Worm (Caenorhabditis elegans) whole organism, L4 larva: ENCODE results near the gene R07E3.6.

Experiments
- D1046.2 ChIP-seq: fragments of 200-800 bp; sonication (Bioruptor generic); IDR thresholded peaks from 2 replicates; pipeline ENCODE4 v1.3.6; 2022; ENCODE audit warnings: missing genetic modification characterization, missing compliant biosample characterization
- F26F4.8 ChIP-seq: fragments of 200-800 bp; sonication (Bioruptor generic); conservative IDR thresholded peaks from 2 replicates; pipeline ENCODE4 v1.3.6; 2022; ENCODE audit warnings: missing genetic modification characterization, missing compliant biosample characterization
- F49E8.2 ChIP-seq: sonication (generic microtip); optimal IDR thresholded peaks from 2 replicates; lab custom pipeline; 2016; ENCODE audit warnings: missing compliant biosample characterization, mild to moderate bottlenecking, missing genetic modification characterization, borderline replicate concordance
- R02D3.7 ChIP-seq: fragments of 150-350 bp; sonication (generic microtip); optimal IDR thresholded peaks from 3 replicates; lab custom pipeline; 2014; ENCODE audit warnings: missing biosample characterization, missing genetic modification characterization
- T20F7.1 ChIP-seq: fragments of 200-800 bp; sonication (Bioruptor generic); optimal IDR thresholded peaks from 2 replicates; lab custom pipeline; 2018; ENCODE audit warnings: mild to moderate bottlenecking, missing genetic modification characterization, missing compliant biosample characterization
- ZK546.5 ChIP-seq, 2 experiments: sonication (generic microtip); optimal IDR thresholded peaks; 2 replicates each; lab custom pipeline; 2017; ENCODE audit warnings: missing biosample characterization in 2 of 2, missing genetic modification characterization in 2 of 2
- aha-1 ChIP-seq: fragments of 150-350 bp; peaks from one replicate; lab custom pipeline; 2014; ENCODE audit warnings: missing biosample characterization, missing genetic modification characterization
- attf-4 ChIP-seq: sonication (generic microtip); optimal IDR thresholded peaks from 3 replicates; lab custom pipeline; 2017; ENCODE audit warnings: missing biosample characterization, missing genetic modification characterization
- ceh-32 ChIP-seq: sonication (generic microtip); optimal IDR thresholded peaks from 2 replicates; lab custom pipeline; 2016; ENCODE audit warnings: mild to moderate bottlenecking, missing genetic modification characterization, missing compliant biosample characterization; ENCODE audit not compliant: poor library complexity
- ceh-44 ChIP-seq: fragments of 200-800 bp; sonication (Bioruptor generic); IDR thresholded peaks from 2 replicates; pipeline ENCODE4 v1.3.6; 2022; ENCODE audit warnings: missing genetic modification reagents, missing genetic modification characterization, missing compliant biosample characterization
- ceh-62 ChIP-seq: sonication (generic microtip); optimal IDR thresholded peaks from 2 replicates; lab custom pipeline; 2017; ENCODE audit warnings: missing biosample characterization, missing genetic modification characterization
- ceh-82 ChIP-seq: sonication (generic microtip); optimal IDR thresholded peaks from 2 replicates; lab custom pipeline; 2017; ENCODE audit warnings: missing biosample characterization, missing genetic modification characterization
- ctbp-1 ChIP-seq: fragments of 200-800 bp; sonication (Bioruptor generic); IDR thresholded peaks from 2 replicates; pipeline ENCODE4 v1.3.6; 2022; ENCODE audit warnings: missing genetic modification reagents, missing genetic modification characterization, missing compliant biosample characterization
- daf-12 ChIP-seq: fragments of 150-350 bp; optimal IDR thresholded peaks from 2 replicates; lab custom pipeline; 2014; ENCODE audit warnings: missing biosample characterization, missing genetic modification reagents, missing genetic modification characterization
- daf-8 ChIP-seq: fragments of 200-800 bp; sonication (Bioruptor generic); IDR thresholded peaks from 2 replicates; pipeline ENCODE4 v1.3.6; 2022; ENCODE audit warnings: missing genetic modification characterization, missing compliant biosample characterization
- duxl-1 ChIP-seq: sonication (generic microtip); optimal IDR thresholded peaks from 2 replicates; lab custom pipeline; 2016; ENCODE audit warnings: mild to moderate bottlenecking, missing genetic modification characterization, moderate library complexity, missing compliant biosample characterization; ENCODE audit not compliant: poor library complexity
- egl-43 ChIP-seq: fragments of 200-800 bp; sonication (Bioruptor generic); IDR thresholded peaks from 2 replicates; pipeline ENCODE4 v1.3.6; 2022; ENCODE audit warnings: missing genetic modification reagents, missing genetic modification characterization, missing compliant biosample characterization
- fkh-10 ChIP-seq: fragments of 150-350 bp; optimal IDR thresholded peaks from 2 replicates; lab custom pipeline; 2014; ENCODE audit warnings: missing biosample characterization, missing genetic modification reagents, missing genetic modification characterization
- hif-1 ChIP-seq, 2 experiments: sonication (generic microtip); optimal IDR thresholded peaks; 2 replicates each; lab custom pipeline; 2016 to 2017; ENCODE audit warnings: missing compliant biosample characterization in 2 of 2, missing genetic modification characterization in 2 of 2, missing genetic modification reagents in 2 of 2, missing genotype in 2 of 2, mild to moderate bottlenecking in 1 of 2
- hlh-30 ChIP-seq: sonication (generic microtip); optimal IDR thresholded peaks from 2 replicates; lab custom pipeline; 2017; ENCODE audit warnings: antibody characterized with exemption, mild to moderate bottlenecking, missing genetic modification characterization, missing compliant biosample characterization; ENCODE audit not compliant: insufficient read depth
- jun-1 ChIP-seq: fragments of 150-350 bp; optimal IDR thresholded peaks from 2 replicates; lab custom pipeline; 2014; ENCODE audit warnings: missing biosample characterization, missing genetic modification reagents, missing genetic modification characterization
- lim-7 ChIP-seq: fragments of 200-800 bp; sonication (Bioruptor generic); IDR thresholded peaks from 2 replicates; pipeline ENCODE4 v1.3.6; 2022; ENCODE audit warnings: missing genetic modification characterization, missing compliant biosample characterization
- lin-1 ChIP-seq: fragments of 200-800 bp; sonication (Bioruptor generic); IDR thresholded peaks from 2 replicates; pipeline ENCODE4 v1.3.6; 2022; ENCODE audit warnings: missing genetic modification reagents, missing genetic modification characterization, missing compliant biosample characterization
- lin-15B ChIP-seq: fragments of 150-350 bp; sonication (generic microtip); optimal IDR thresholded peaks from 3 replicates; lab custom pipeline; 2014; ENCODE audit warnings: missing biosample characterization, missing genetic modification characterization
- lin-38 ChIP-seq: fragments of 200-800 bp; sonication (Bioruptor generic); IDR thresholded peaks from 2 replicates; pipeline ENCODE4 v1.3.6; 2022; ENCODE audit warnings: missing genetic modification reagents, missing genetic modification characterization, missing compliant biosample characterization
- lir-3 ChIP-seq: sonication (generic microtip); optimal IDR thresholded peaks from 2 replicates; lab custom pipeline; 2016; ENCODE audit warnings: mild to moderate bottlenecking, missing genetic modification characterization, missing compliant biosample characterization
- madf-5 ChIP-seq, 2 experiments: fragments of 200-800 bp; sonication (Bioruptor generic); IDR thresholded peaks; 2 replicates each; pipeline ENCODE4 v1.3.6; 2022; ENCODE audit warnings: missing compliant biosample characterization in 2 of 2, missing genetic modification characterization in 2 of 2
- mdl-1 ChIP-seq, 2 experiments: fragments of 150-350 bp in 1 of 2; sonication (generic microtip) in 1 of 2; optimal IDR thresholded peaks; 2 replicates each; lab custom pipeline; 2014 to 2017; ENCODE audit warnings: missing biosample characterization in 2 of 2, missing genetic modification characterization in 2 of 2
- mep-1 ChIP-seq: fragments of 150-350 bp; sonication (generic microtip); optimal IDR thresholded peaks from 3 replicates; lab custom pipeline; 2014; ENCODE audit warnings: missing biosample characterization, missing genetic modification characterization
- mes-2 ChIP-seq: sonication (generic microtip); optimal IDR thresholded peaks from 2 replicates; lab custom pipeline; 2016; ENCODE audit warnings: missing genotype, mild to moderate bottlenecking, missing genetic modification characterization, missing compliant biosample characterization; ENCODE audit not compliant: poor library complexity, severe bottlenecking
- nhr-102 ChIP-seq: sonication (generic microtip); optimal IDR thresholded peaks from 2 replicates; lab custom pipeline; 2016; ENCODE audit warnings: mild to moderate bottlenecking, missing genetic modification characterization, moderate library complexity, missing compliant biosample characterization
- nhr-111 ChIP-seq: fragments of 200-800 bp; sonication (Bioruptor generic); optimal IDR thresholded peaks from 2 replicates; lab custom pipeline; 2018; ENCODE audit warnings: mild to moderate bottlenecking, missing genetic modification characterization, missing compliant biosample characterization
- nhr-25 ChIP-seq: sonication (generic microtip); optimal IDR thresholded peaks from 2 replicates; lab custom pipeline; 2017; ENCODE audit warnings: missing genetic modification characterization, mild to moderate bottlenecking, missing compliant biosample characterization, antibody characterized with exemption, moderate library complexity, borderline replicate concordance; ENCODE audit not compliant: insufficient read depth
- nhr-48 ChIP-seq: sonication (generic microtip); optimal IDR thresholded peaks from 2 replicates; lab custom pipeline; 2016; ENCODE audit warnings: mild to moderate bottlenecking, missing genetic modification characterization, missing compliant biosample characterization
- nhr-6 ChIP-seq: fragments of 150-350 bp; optimal IDR thresholded peaks from 2 replicates; lab custom pipeline; 2014; ENCODE audit warnings: missing biosample characterization, missing genetic modification characterization
- pha-4 ChIP-seq, 2 experiments: fragments of 150-350 bp in 1 of 2; fragments of 200-800 bp in 1 of 2; sonication (Bioruptor generic) in 1 of 2; IDR thresholded peaks in 1 of 2; optimal IDR thresholded peaks in 1 of 2; 2 replicates each; pipeline versions ENCODE4 v1.3.6 to Lab custom; 2014 to 2022; ENCODE audit warnings: missing genetic modification characterization in 2 of 2, missing genetic modification reagents in 2 of 2, missing biosample characterization in 1 of 2, missing compliant biosample characterization in 1 of 2
- php-3 ChIP-seq: fragments of 200-800 bp; sonication (Bioruptor generic); IDR thresholded peaks from 2 replicates; pipeline ENCODE4 v1.3.6; 2022; ENCODE audit warnings: missing genetic modification reagents, missing genetic modification characterization, missing compliant biosample characterization
- sdz-12 ChIP-seq: fragments of 200-800 bp; sonication (Bioruptor generic); optimal IDR thresholded peaks from 2 replicates; lab custom pipeline; 2018; ENCODE audit warnings: mild to moderate bottlenecking, missing genetic modification characterization, missing compliant biosample characterization
- set-16 ChIP-seq: fragments of 200-800 bp; sonication (Bioruptor generic); IDR thresholded peaks from 2 replicates; pipeline ENCODE4 v1.3.6; 2022; ENCODE audit warnings: missing genetic modification reagents, missing genetic modification characterization, missing compliant biosample characterization
- snpc-1.2 ChIP-seq: fragments of 200-800 bp; sonication (Bioruptor generic); IDR thresholded peaks from 2 replicates; pipeline ENCODE4 v1.3.6; 2022; ENCODE audit warnings: missing genetic modification reagents, missing genetic modification characterization, missing compliant biosample characterization
- snpc-4 ChIP-seq: fragments of 150-350 bp; optimal IDR thresholded peaks from 2 replicates; lab custom pipeline; 2014; ENCODE audit warnings: missing biosample characterization, missing genetic modification characterization
- spr-1 ChIP-seq: sonication (generic microtip); optimal IDR thresholded peaks from 2 replicates; lab custom pipeline; 2016; ENCODE audit warnings: mild to moderate bottlenecking, missing genetic modification characterization, missing compliant biosample characterization
- tag-97 ChIP-seq: fragments of 200-800 bp; sonication (Bioruptor generic); IDR thresholded peaks from 2 replicates; pipeline ENCODE4 v1.3.6; 2022; ENCODE audit warnings: missing genetic modification characterization, missing compliant biosample characterization
- unc-130 ChIP-seq: sonication (generic microtip); optimal IDR thresholded peaks from 2 replicates; lab custom pipeline; 2016; ENCODE audit warnings: missing genetic modification reagents, missing genetic modification characterization, missing compliant biosample characterization
- unc-62 ChIP-seq, 3 experiments: fragments of 150-350 bp in 1 of 3; sonication (generic microtip); optimal IDR thresholded peaks in 2 of 3; peaks in 1 of 3; 1 replicate in 1 of 3; 2 replicates in 2 of 3; lab custom pipeline; 2014 to 2017; ENCODE audit warnings: missing biosample characterization in 3 of 3, missing genetic modification characterization in 3 of 3, missing genetic modification reagents in 3 of 3, missing genotype in 1 of 3
- vab-7 ChIP-seq: fragments of 200-800 bp; sonication (Bioruptor generic); IDR thresholded peaks from 2 replicates; pipeline ENCODE4 v1.3.6; 2022; ENCODE audit warnings: missing genetic modification reagents, missing genetic modification characterization, missing compliant biosample characterization
- zag-1 ChIP-seq: fragments of 150-350 bp; optimal IDR thresholded peaks from 2 replicates; lab custom pipeline; 2014; ENCODE audit warnings: missing biosample characterization, missing genetic modification characterization
- zfp-2 ChIP-seq: sonication (generic microtip); optimal IDR thresholded peaks from 2 replicates; lab custom pipeline; 2016; ENCODE audit warnings: mild to moderate bottlenecking, missing genetic modification characterization, missing compliant biosample characterization
- zip-11 ChIP-seq: fragments of 200-800 bp; sonication (Bioruptor generic); IDR thresholded peaks from 2 replicates; pipeline ENCODE4 v1.3.6; 2022; ENCODE audit warnings: missing genetic modification characterization, missing compliant biosample characterization
- ztf-11 ChIP-seq: fragments of 150-350 bp; optimal IDR thresholded peaks from 2 replicates; lab custom pipeline; 2014; ENCODE audit warnings: missing biosample characterization, missing genetic modification characterization

The R07E3.6 gene

ce11 chrX:10338761-10339160 is 21.2 kb downstream of the R07E3.6 start (continued):
- TF ChIP-seq mdl-1 (tag; optimal IDR thresholded peaks at IDR 0.05; lab: Kevin White, UChicago) = no peak
- TF ChIP-seq lir-3 (tag; lab: Kevin White, UChicago) = no peak
- TF ChIP-seq F26F4.8 (GFP tag; lab: Robert Waterston, UW) = no peak
- TF ChIP-seq T20F7.1 = peak; percentile 55
- TF ChIP-seq spr-1 (tag; lab: Kevin White, UChicago) = no peak
- peak; percentile 59; the same call in 1 of the 2 replicates for TF ChIP-seq php-3 (GFP tag; lab: Robert Waterston, UW)
- TF ChIP-seq ZK546.5 (tag; optimal IDR thresholded peaks at IDR 0.05; lab: Kevin White, UChicago) = no peak
- TF ChIP-seq ctbp-1 = no peak
- peak; percentile 31; the same call in 1 of the 2 replicates for TF ChIP-seq pha-4 (GFP tag; IDR thresholded peaks at IDR 0.05; lab: Robert Waterston, UW)
- TF ChIP-seq pha-4 (tag; optimal IDR thresholded peaks at IDR 0.05; lab: Kevin White, UChicago) = no peak
- no peak for TF ChIP-seq nhr-111
- TF ChIP-seq nhr-48 (tag; lab: Kevin White, UChicago) = no peak
- TF ChIP-seq hlh-30 (tag; lab: Kevin White, UChicago) = no peak
- no peak for TF ChIP-seq vab-7 (GFP tag; lab: Robert Waterston, UW)
- no peak for TF ChIP-seq nhr-25
- TF ChIP-seq mep-1 = peak; percentile 63
- no peak for TF ChIP-seq ceh-62 (tag; lab: Kevin White, UChicago)
- TF ChIP-seq zag-1 (tag; lab: Kevin White, UChicago) = no peak
- no peak for TF ChIP-seq lin-15B (tag; lab: Kevin White, UChicago)
- peak; percentile 79 for TF ChIP-seq aha-1 (tag; lab: Kevin White, UChicago)
- TF ChIP-seq snpc-1.2 (GFP tag; lab: Robert Waterston, UW) = no peak
- TF ChIP-seq lin-1 = no peak
- TF ChIP-seq duxl-1 (tag; lab: Kevin White, UChicago) = no peak
- no peak for TF ChIP-seq egl-43 (GFP tag; lab: Robert Waterston, UW)
- TF ChIP-seq nhr-102 = no peak
- TF ChIP-seq nhr-6 = no peak
- TF ChIP-seq attf-4 (tag; lab: Kevin White, UChicago) = no peak
- TF ChIP-seq fkh-10 (GFP tag; lab: Kevin White, UChicago) = no peak
- TF ChIP-seq ztf-11 = no peak
- TF ChIP-seq unc-130 (GFP tag; lab: Kevin White, UChicago) = no peak
- TF ChIP-seq zip-11 (GFP tag; lab: Robert Waterston, UW) = no peak
- no peak for TF ChIP-seq ceh-82 (tag; lab: Kevin White, UChicago)
- no peak for TF ChIP-seq jun-1
- TF ChIP-seq ceh-44 = no peak
- no peak for TF ChIP-seq sdz-12 (GFP tag; lab: Kevin White, UChicago)
- no peak for TF ChIP-seq F49E8.2 (tag; lab: Kevin White, UChicago)
- TF ChIP-seq lin-38 (GFP tag; lab: Robert Waterston, UW) = peak; percentile 40; the same call in 1 of the 2 replicates
- no peak for TF ChIP-seq madf-5 (GFP tag; IDR thresholded peaks at IDR 0.05; lab: Robert Waterston, UW)
- no peak for TF ChIP-seq daf-12 (tag; lab: Kevin White, UChicago)
- TF ChIP-seq snpc-4 (tag; lab: Kevin White, UChicago) = no peak
- TF ChIP-seq D1046.2 (GFP tag; lab: Robert Waterston, UW) = no peak
- TF ChIP-seq tag-97 (GFP tag; lab: Robert Waterston, UW) = no peak
- TF ChIP-seq lim-7 = no peak
- TF ChIP-seq R02D3.7 (tag; lab: Kevin White, UChicago) = no peak
- TF ChIP-seq mes-2 (tag; lab: Kevin White, UChicago) = no peak
- no peak for TF ChIP-seq hif-1 (tag; optimal IDR thresholded peaks at IDR 0.05; lab: Kevin White, UChicago)
- no peak for TF ChIP-seq set-16 (GFP tag; lab: Robert Waterston, UW)
- no peak for TF ChIP-seq daf-8
- TF ChIP-seq zfp-2 (tag; lab: Kevin White, UChicago) = no peak
- no peak for TF ChIP-seq ceh-32 (tag; lab: Kevin White, UChicago)
- no peak for TF ChIP-seq unc-62 (GFP tag; optimal IDR thresholded peaks at IDR 0.05 in 1 of 2; lab: Kevin White, UChicago)
- TF ChIP-seq unc-62 (tag; optimal IDR thresholded peaks at IDR 0.05; lab: Kevin White, UChicago) = no peak
